Fruit fly (Drosophila melanogaster) whole organism, embryonic: ENCODE results near the gene CtsF.

Experiments
- Aef1 ChIP-seq: fragments of 200-800 bp; sonication (Bioruptor generic); IDR thresholded peaks from 3 replicates; pipeline ENCODE4 v1.3.6; 2022; ENCODE audit warnings: missing biosample characterization, missing genetic modification characterization
- BEAF-32 ChIP-seq: fragments of 200-800 bp; sonication (Bioruptor generic); optimal IDR thresholded peaks from 3 replicates; lab custom pipeline; 2017; ENCODE audit warnings: missing biosample characterization, missing genetic modification characterization, mild to moderate bottlenecking, moderate library complexity, missing genetic modification reagents
- Bgb ChIP-seq: fragments of 200-800 bp; sonication (Bioruptor generic); IDR thresholded peaks from 2 replicates; pipeline ENCODE4 v1.3.6; 2022; ENCODE audit warnings: missing biosample characterization, missing genetic modification characterization; ENCODE audit not compliant: partially characterized antibody
- Blimp-1 ChIP-seq: fragments of 200-800 bp; sonication (Bioruptor generic); optimal IDR thresholded peaks from 3 replicates; lab custom pipeline; 2018; ENCODE audit warnings: missing biosample characterization, missing genetic modification characterization, mild to moderate bottlenecking, moderate library complexity, missing genetic modification reagents
- Bteb2 ChIP-seq: fragments of 200-800 bp; sonication (Bioruptor generic); optimal IDR thresholded peaks from 2 replicates; lab custom pipeline; 2016; ENCODE audit warnings: missing biosample characterization, missing genetic modification characterization
- CG10267 ChIP-seq: fragments of 200-800 bp; sonication (Bioruptor generic); optimal IDR thresholded peaks from 2 replicates; lab custom pipeline; 2018; ENCODE audit warnings: missing biosample characterization, mild to moderate bottlenecking, missing genetic modification characterization, moderate library complexity
- CG10366 ChIP-seq: fragments of 200-800 bp; sonication (Bioruptor generic); IDR thresholded peaks from 2 replicates; pipeline ENCODE4 v1.3.6; 2022; ENCODE audit warnings: missing biosample characterization, missing genetic modification characterization
- CG11504 ChIP-seq: fragments of 200-800 bp; sonication (Bioruptor generic); optimal IDR thresholded peaks from 3 replicates; lab custom pipeline; 2019; ENCODE audit warnings: missing biosample characterization, mild to moderate bottlenecking, missing genetic modification characterization, moderate library complexity
- CG11723 ChIP-seq: fragments of 200-800 bp; sonication (Bioruptor generic); optimal IDR thresholded peaks from 2 replicates; lab custom pipeline; 2017; ENCODE audit warnings: missing biosample characterization, mild to moderate bottlenecking, missing genetic modification characterization
- CG12155 ChIP-seq: fragments of 200-800 bp; sonication (Bioruptor generic); optimal IDR thresholded peaks from 3 replicates; lab custom pipeline; 2016; ENCODE audit warnings: missing biosample characterization, missing genetic modification characterization
- CG12219 ChIP-seq: fragments of 200-800 bp; sonication (Bioruptor generic); optimal IDR thresholded peaks from 3 replicates; lab custom pipeline; 2018; ENCODE audit warnings: missing biosample characterization, mild to moderate bottlenecking, missing genetic modification characterization
- CG14710 ChIP-seq: fragments of 200-800 bp; sonication (Bioruptor generic); optimal IDR thresholded peaks from 3 replicates; lab custom pipeline; 2019; ENCODE audit warnings: missing biosample characterization, mild to moderate bottlenecking, missing genetic modification characterization, moderate library complexity
- CG1602 ChIP-seq: fragments of 200-800 bp; sonication (Bioruptor generic); optimal IDR thresholded peaks from 3 replicates; lab custom pipeline; 2016; ENCODE audit warnings: missing biosample characterization, missing genetic modification characterization
- CG17829 ChIP-seq: fragments of 200-800 bp; optimal IDR thresholded peaks from 2 replicates; lab custom pipeline; 2019; ENCODE audit warnings: missing biosample characterization, mild to moderate bottlenecking, missing genetic modification characterization, moderate library complexity
- CG1792 ChIP-seq: fragments of 200-800 bp; sonication (Bioruptor generic); optimal IDR thresholded peaks from 2 replicates; lab custom pipeline; 2016; ENCODE audit warnings: missing biosample characterization, missing genetic modification characterization
- CG2116 ChIP-seq: fragments of 200-800 bp; sonication (Bioruptor generic); optimal IDR thresholded peaks from 3 replicates; lab custom pipeline; 2018; ENCODE audit warnings: missing biosample characterization, mild to moderate bottlenecking, missing genetic modification characterization
- CG2889 ChIP-seq: fragments of 200-800 bp; sonication (Bioruptor generic); IDR thresholded peaks from 3 replicates; pipeline ENCODE4 v1.3.6; 2022; ENCODE audit warnings: missing biosample characterization, missing genetic modification characterization
- CG3838 ChIP-seq: fragments of 200-800 bp; sonication (Bioruptor generic); optimal IDR thresholded peaks from 3 replicates; lab custom pipeline; 2016; ENCODE audit warnings: missing biosample characterization, missing genetic modification characterization
- CG4854 ChIP-seq: fragments of 200-800 bp; sonication (Bioruptor generic); optimal IDR thresholded peaks from 2 replicates; lab custom pipeline; 2016; ENCODE audit warnings: missing biosample characterization, missing genetic modification characterization, inconsistent platforms
- CG6791 ChIP-seq: fragments of 200-800 bp; sonication (Bioruptor generic); IDR thresholded peaks from 3 replicates; pipeline ENCODE4 v1.3.6; 2022; ENCODE audit warnings: missing biosample characterization, missing genetic modification characterization; ENCODE audit not compliant: partially characterized antibody
- CG7271 ChIP-seq: fragments of 200-800 bp; sonication (Bioruptor generic); optimal IDR thresholded peaks from 2 replicates; lab custom pipeline; 2018; ENCODE audit warnings: missing biosample characterization, mild to moderate bottlenecking, missing genetic modification characterization, moderate library complexity
- CG8765 ChIP-seq: fragments of 200-800 bp; sonication (Bioruptor generic); IDR thresholded peaks from 2 replicates; pipeline ENCODE4 v1.3.6; 2022; ENCODE audit warnings: missing biosample characterization, missing genetic modification characterization
- CG9797 ChIP-seq: fragments of 200-800 bp; sonication (Bioruptor generic); optimal IDR thresholded peaks from 3 replicates; lab custom pipeline; 2018; ENCODE audit warnings: missing biosample characterization, mild to moderate bottlenecking, missing genetic modification characterization
- Dll ChIP-seq: fragments of 200-800 bp; sonication (Bioruptor generic); IDR thresholded peaks from 4 replicates; pipeline ENCODE4 v1.3.6; 2022; ENCODE audit warnings: missing biosample characterization, missing genetic modification characterization; ENCODE audit not compliant: partially characterized antibody
- Hr51 ChIP-seq, 2 experiments: fragments of 200-800 bp; sonication (Bioruptor generic); optimal IDR thresholded peaks; 2 replicates in 1 of 2; 3 replicates in 1 of 2; lab custom pipeline; 2016 to 2018; ENCODE audit warnings: missing biosample characterization in 2 of 2, missing genetic modification characterization in 2 of 2, mild to moderate bottlenecking in 1 of 2, moderate library complexity in 1 of 2
- MESR4 ChIP-seq: fragments of 200-800 bp; sonication (Bioruptor generic); optimal IDR thresholded peaks from 2 replicates; lab custom pipeline; 2018; ENCODE audit warnings: missing biosample characterization, mild to moderate bottlenecking, missing genetic modification characterization, moderate library complexity
- Opbp ChIP-seq: fragments of 200-800 bp; sonication (Bioruptor generic); IDR thresholded peaks from 3 replicates; pipeline ENCODE4 v1.3.6; 2022; ENCODE audit warnings: missing biosample characterization, missing genetic modification characterization; ENCODE audit not compliant: partially characterized antibody
- Pdp1 ChIP-seq, 2 experiments: fragments of 200-800 bp; sonication (Bioruptor generic); optimal IDR thresholded peaks; 3 replicates each; lab custom pipeline; 2016; ENCODE audit warnings: missing biosample characterization in 2 of 2, missing genetic modification characterization in 2 of 2, mild to moderate bottlenecking in 1 of 2, moderate library complexity in 1 of 2
- TFAM ChIP-seq: fragments of 200-800 bp; sonication (Bioruptor generic); optimal IDR thresholded peaks from 2 replicates; lab custom pipeline; 2017; ENCODE audit warnings: missing biosample characterization, missing genetic modification characterization, inconsistent platforms
- al ChIP-seq: fragments of 200-800 bp; sonication (Bioruptor generic); IDR thresholded peaks from 2 replicates; pipeline ENCODE4 v1.3.6; 2022; ENCODE audit warnings: missing biosample characterization, missing genetic modification characterization
- amos ChIP-seq: fragments of 200-800 bp; sonication (Bioruptor generic); IDR thresholded peaks from 2 replicates; pipeline ENCODE4 v1.3.6; 2022; ENCODE audit warnings: missing biosample characterization, missing genetic modification characterization; ENCODE audit not compliant: partially characterized antibody
- az2 ChIP-seq: fragments of 200-800 bp; sonication (Bioruptor generic); optimal IDR thresholded peaks from 3 replicates; lab custom pipeline; 2016; ENCODE audit warnings: missing biosample characterization, missing genetic modification characterization
- chif ChIP-seq, 2 experiments: fragments of 200-800 bp; sonication (Bioruptor generic); optimal IDR thresholded peaks; 3 replicates each; lab custom pipeline; 2016; ENCODE audit warnings: missing biosample characterization in 2 of 2, missing genetic modification characterization in 2 of 2
- dimm ChIP-seq: fragments of 200-800 bp; sonication (Bioruptor generic); IDR thresholded peaks from 2 replicates; pipeline ENCODE4 v1.3.6; 2022; ENCODE audit warnings: missing biosample characterization, missing genetic modification characterization
- ewg ChIP-seq: fragments of 200-800 bp; sonication (Bioruptor generic); optimal IDR thresholded peaks from 3 replicates; lab custom pipeline; 2017; ENCODE audit warnings: mild to moderate bottlenecking, missing biosample characterization, missing genetic modification reagents, missing genetic modification characterization
- fd3F ChIP-seq: fragments of 200-800 bp; sonication (Bioruptor generic); optimal IDR thresholded peaks from 2 replicates; lab custom pipeline; 2018; ENCODE audit warnings: missing biosample characterization, mild to moderate bottlenecking, missing genetic modification characterization, moderate library complexity
- fd96Cb ChIP-seq: fragments of 200-800 bp; sonication (Bioruptor generic); optimal IDR thresholded peaks from 2 replicates; lab custom pipeline; 2018; ENCODE audit warnings: missing biosample characterization, mild to moderate bottlenecking, missing genetic modification characterization, moderate library complexity
- gem ChIP-seq: fragments of 200-800 bp; sonication (Bioruptor generic); optimal IDR thresholded peaks from 2 replicates; lab custom pipeline; 2019; ENCODE audit warnings: missing biosample characterization, mild to moderate bottlenecking, missing genetic modification characterization, moderate library complexity
- gsb-n ChIP-seq: fragments of 200-800 bp; sonication (Bioruptor generic); optimal IDR thresholded peaks from 3 replicates; lab custom pipeline; 2018; ENCODE audit warnings: missing biosample characterization, mild to moderate bottlenecking, missing genetic modification characterization
- nom ChIP-seq: fragments of 200-800 bp; sonication (Bioruptor generic); optimal IDR thresholded peaks from 2 replicates; lab custom pipeline; 2017; ENCODE audit warnings: missing biosample characterization, missing genetic modification characterization, mild to moderate bottlenecking, moderate library complexity, missing genetic modification reagents
- odd ChIP-seq: fragments of 200-800 bp; sonication (Bioruptor generic); optimal IDR thresholded peaks from 2 replicates; lab custom pipeline; 2017; ENCODE audit warnings: missing biosample characterization, mild to moderate bottlenecking, missing genetic modification characterization
- prd ChIP-seq, 3 experiments: fragments of >200 bp in 2 of 3; fragments of 200-800 bp in 1 of 3; sonication (Bioruptor generic) in 1 of 3; optimal IDR thresholded peaks in 2 of 3; IDR thresholded peaks in 1 of 3; 2 replicates in 2 of 3; 3 replicates in 1 of 3; pipeline versions ENCODE4 v1.3.6 to Lab custom; 2017 to 2022; ENCODE audit warnings: missing biosample characterization in 1 of 3, missing genetic modification characterization in 1 of 3
- seq ChIP-seq: fragments of 200-800 bp; sonication (Bioruptor generic); IDR thresholded peaks from 2 replicates; pipeline ENCODE4 v1.3.6; 2022; ENCODE audit warnings: missing biosample characterization, missing genetic modification characterization
- sqz ChIP-seq: fragments of 200-800 bp; sonication (Bioruptor generic); optimal IDR thresholded peaks from 3 replicates; lab custom pipeline; 2018; ENCODE audit warnings: missing biosample characterization, mild to moderate bottlenecking, missing genetic modification characterization
- tap ChIP-seq: fragments of 200-800 bp; optimal IDR thresholded peaks from 3 replicates; lab custom pipeline; 2019; ENCODE audit warnings: missing biosample characterization, mild to moderate bottlenecking, missing genetic modification characterization, moderate library complexity
- yki ChIP-seq: fragments of >200 bp; optimal IDR thresholded peaks from 3 replicates; lab custom pipeline; 2018
- zen ChIP-seq: fragments of 200-800 bp; sonication (Bioruptor generic); optimal IDR thresholded peaks from 3 replicates; lab custom pipeline; 2018; ENCODE audit warnings: missing biosample characterization, mild to moderate bottlenecking, missing genetic modification characterization, moderate library complexity
- zf30C ChIP-seq: fragments of 200-800 bp; sonication (Bioruptor generic); optimal IDR thresholded peaks from 3 replicates; lab custom pipeline; 2018; ENCODE audit warnings: missing biosample characterization, mild to moderate bottlenecking, missing genetic modification characterization

Gene CtsF

dm6 chr3R:5232197-5232607, 19.3 kb downstream of the CtsF start, which contains the start of the genes Kat60 and Mms19 (continued):
- TF ChIP-seq odd (no peak), Aef1 (GFP tag; lab: Robert Waterston, UW) (peak; percentile 70), CG2116 (GFP tag; lab: Kevin White, UChicago) (peak; percentile 97), CG12219 (GFP tag; lab: Kevin White, UChicago) (no peak), CG11504 (no peak), chif (GFP tag; optimal IDR thresholded peaks at IDR 0.05; lab: Kevin White, UChicago) (peak; percentile 34 to 69), TFAM (no peak), CG4854 (GFP tag; lab: Kevin White, UChicago) (peak; percentile 55), Blimp-1 (no peak), amos (GFP tag; lab: Robert Waterston, UW) (peak; percentile 96), gem (tag; lab: Kevin White, UChicago) (no peak), Hr51 (GFP tag; optimal IDR thresholded peaks at IDR 0.05; lab: Kevin White, UChicago) (peak in 1 of 2 experiments; percentile 35), CG7271 (tag; lab: Kevin White, UChicago) (peak; percentile 18), CG8765 (GFP tag; lab: Robert Waterston, UW) (peak; percentile 52; the same call in 1 of the 2 replicates), Pdp1 (GFP tag; optimal IDR thresholded peaks at IDR 0.05; lab: Kevin White, UChicago) (peak; percentile 68 to 77), CG1602 (GFP tag; lab: Kevin White, UChicago) (peak; percentile 61), Dll (GFP tag; lab: Robert Waterston, UW) (peak; percentile 96), al (GFP tag; lab: Robert Waterston, UW) (peak; percentile 67), yki (lab: Kevin White, UChicago) (no peak), CG1792 (GFP tag; lab: Kevin White, UChicago) (peak; percentile 14), CG2889 (GFP tag; lab: Robert Waterston, UW) (0 out of 3 replicates have a peak, but pooled peaks have one; percentile 37), CG11723 (GFP tag; lab: Kevin White, UChicago) (peak; percentile 34), ewg (GFP tag; lab: Kevin White, UChicago) (peak; percentile 26), CG3838 (GFP tag; lab: Kevin White, UChicago) (peak; percentile 78), fd96Cb (tag; lab: Kevin White, UChicago) (peak; percentile 12), Bteb2 (peak; percentile 37), CG10267 (tag; lab: Kevin White, UChicago) (peak; percentile 76), nom (GFP tag; lab: Kevin White, UChicago) (no peak), sqz (GFP tag; lab: Kevin White, UChicago) (no peak), fd3F (GFP tag; lab: Kevin White, UChicago) (peak; percentile 42), MESR4 (GFP tag; lab: Kevin White, UChicago) (no peak), gsb-n (tag; lab: Kevin White, UChicago) (no peak), CG10366 (GFP tag; lab: Robert Waterston, UW) (peak; percentile 65), BEAF-32 (GFP tag; lab: Kevin White, UChicago) (peak; percentile 100), seq (no peak; the same call in 1 of the 2 replicates), Opbp (GFP tag; lab: Robert Waterston, UW) (peak; percentile 86), zen (peak; percentile 48), az2 (GFP tag; lab: Kevin White, UChicago) (peak; percentile 66), CG6791 (GFP tag; lab: Robert Waterston, UW) (peak; percentile 94), CG12155 (GFP tag; lab: Kevin White, UChicago) (peak; percentile 66), zf30C (GFP tag; lab: Kevin White, UChicago) (no peak), CG9797 (GFP tag; lab: Kevin White, UChicago) (peak; percentile 55), CG17829 (tag; lab: Kevin White, UChicago) (peak; percentile 66), Bgb (GFP tag; lab: Robert Waterston, UW) (peak; percentile 94), dimm (GFP tag; lab: Robert Waterston, UW) (no peak), prd (optimal IDR thresholded peaks at IDR 0.05; lab: Kevin White, UChicago) (no peak), prd (GFP tag; IDR thresholded peaks at IDR 0.05; lab: Robert Waterston, UW) (peak; percentile 84), tap (tag; lab: Kevin White, UChicago) (no peak), CG14710 (tag; lab: Kevin White, UChicago) (peak; percentile 86)
